Worm (Caenorhabditis elegans) whole organism, young adult: ENCODE results near the gene mat-2.

Experiments used
- B0261.1 ChIP-seq: sonication (generic microtip); optimal IDR thresholded peaks from 2 replicates; lab custom pipeline; 2016; ENCODE audit warnings: mild to moderate bottlenecking, missing genetic modification characterization, moderate library complexity, missing compliant biosample characterization
- F23B12.7 ChIP-seq: sonication (generic microtip); optimal IDR thresholded peaks from 2 replicates; lab custom pipeline; 2017; ENCODE audit warnings: missing genetic modification characterization, mild to moderate bottlenecking, missing compliant biosample characterization, antibody characterized with exemption, moderate library complexity; ENCODE audit not compliant: insufficient read depth
- ama-1 ChIP-seq, 3 experiments: fragments of 150-350 bp in 1 of 3; sonication (generic microtip) in 2 of 3; optimal IDR thresholded peaks; 2 replicates each; lab custom pipeline; 2014 to 2018; ENCODE audit warnings: missing biosample characterization in 2 of 3, missing genetic modification characterization in 2 of 3, missing genetic modification reagents in 2 of 3
- egrh-3 ChIP-seq: fragments of 200-800 bp; sonication (Bioruptor generic); IDR thresholded peaks from 2 replicates; pipeline ENCODE4 v1.3.6; 2022; ENCODE audit warnings: missing genetic modification reagents, missing genetic modification characterization, missing compliant biosample characterization
- madf-10 ChIP-seq: sonication (generic microtip); optimal IDR thresholded peaks from 2 replicates; lab custom pipeline; 2016; ENCODE audit warnings: mild to moderate bottlenecking, missing genetic modification characterization, missing compliant biosample characterization
- madf-8 ChIP-seq: fragments of 200-800 bp; sonication (Bioruptor generic); conservative IDR thresholded peaks from 2 replicates; pipeline ENCODE4 v1.3.6; 2022; ENCODE audit warnings: missing genetic modification reagents, missing genetic modification characterization, missing compliant biosample characterization
- mcd-1 ChIP-seq: fragments of 200-800 bp; sonication (Bioruptor generic); IDR thresholded peaks from 2 replicates; pipeline ENCODE4 v1.3.6; 2022; ENCODE audit warnings: missing genetic modification reagents, missing genetic modification characterization, missing compliant biosample characterization
- nfyb-1 ChIP-seq: fragments of 200-800 bp; sonication (Bioruptor generic); IDR thresholded peaks from 2 replicates; pipeline ENCODE4 v1.3.6; 2022; ENCODE audit warnings: missing genetic modification reagents, missing genetic modification characterization, missing compliant biosample characterization
- rcor-1 ChIP-seq: fragments of 200-800 bp; sonication (Bioruptor generic); IDR thresholded peaks from 2 replicates; pipeline ENCODE4 v1.3.6; 2022; ENCODE audit warnings: missing genetic modification reagents, missing genetic modification characterization, missing compliant biosample characterization
- snpc-4 ChIP-seq, 5 experiments: fragments of 150-350 bp in 1 of 5; sonication (generic microtip) in 4 of 5; optimal IDR thresholded peaks; 2 replicates each; lab custom pipeline; 2014 to 2018; ENCODE audit warnings: missing genetic modification characterization in 5 of 5, missing biosample characterization in 3 of 5, antibody characterized with exemption in 2 of 5, mild to moderate bottlenecking in 2 of 5, missing compliant biosample characterization in 2 of 5, missing genotype in 2 of 5, moderate library complexity in 2 of 5, missing genetic modification reagents in 1 of 5
- unc-62 ChIP-seq: fragments of 150-350 bp; optimal IDR thresholded peaks from 2 replicates; lab custom pipeline; 2014; ENCODE audit warnings: missing biosample characterization, missing genetic modification reagents, missing genetic modification characterization
- ztf-22 ChIP-seq: fragments of 200-800 bp; sonication (Bioruptor generic); optimal IDR thresholded peaks from 2 replicates; lab custom pipeline; 2018; ENCODE audit warnings: mild to moderate bottlenecking, missing genetic modification characterization, moderate library complexity, missing compliant biosample characterization

ce11 chrII:11129517-11129916 lies 17.0 kb downstream of the mat-2 start, which contains the start of gene F40F8.12:
- TF ChIP-seq F23B12.7 (tag; lab: Kevin White, UChicago) (no peak), madf-8 (GFP tag; lab: Robert Waterston, UW) (peak; percentile 45), unc-62 (GFP tag; lab: Kevin White, UChicago) (no peak), ama-1 (optimal IDR thresholded peaks at IDR 0.05; lab: Kevin White, UChicago) (no peak), ama-1 (GFP tag; optimal IDR thresholded peaks at IDR 0.05; lab: Kevin White, UChicago) (no peak), B0261.1 (tag; lab: Kevin White, UChicago) (no peak), nfyb-1 (GFP tag; lab: Robert Waterston, UW) (no peak), madf-10 (tag; lab: Kevin White, UChicago) (no peak), rcor-1 (GFP tag; lab: Robert Waterston, UW) (no peak), ztf-22 (GFP tag; lab: Kevin White, UChicago) (no peak), mcd-1 (no peak), egrh-3 (GFP tag; lab: Robert Waterston, UW) (no peak), snpc-4 (GFP tag; optimal IDR thresholded peaks at IDR 0.05; lab: Kevin White, UChicago) (no peak), snpc-4 (tag; optimal IDR thresholded peaks at IDR 0.05; lab: Kevin White, UChicago) (no peak)
